Worm (Caenorhabditis elegans) whole organism, L4 larva: Measurements from ENCODE around the gene lact-5.

Source experiments
- F26F4.8 ChIP-seq: fragments of 200-800 bp; sonication (Bioruptor generic); conservative IDR thresholded peaks from 2 replicates; pipeline ENCODE4 v1.3.6; 2022; ENCODE audit warnings: missing genetic modification characterization, missing compliant biosample characterization
- F44E2.7 ChIP-seq: fragments of 200-800 bp; sonication (Bioruptor generic); IDR thresholded peaks from 2 replicates; pipeline ENCODE4 v2.1.2; 2022; ENCODE audit warnings: missing genetic modification characterization, missing compliant biosample characterization
- Y105C5A.15 ChIP-seq: fragments of 200-800 bp; sonication (Bioruptor generic); IDR thresholded peaks from 2 replicates; pipeline ENCODE4 v1.3.6; 2022; ENCODE audit warnings: missing genetic modification characterization, missing compliant biosample characterization
- dve-1 ChIP-seq: sonication (generic microtip); optimal IDR thresholded peaks from 2 replicates; lab custom pipeline; 2017; ENCODE audit warnings: antibody characterized with exemption, mild to moderate bottlenecking, missing genetic modification characterization, missing compliant biosample characterization; ENCODE audit not compliant: insufficient read depth
- fkh-10 ChIP-seq: fragments of 150-350 bp; optimal IDR thresholded peaks from 2 replicates; lab custom pipeline; 2014; ENCODE audit warnings: missing biosample characterization, missing genetic modification reagents, missing genetic modification characterization
- hif-1 ChIP-seq, 2 experiments: sonication (generic microtip); optimal IDR thresholded peaks; 2 replicates each; lab custom pipeline; 2016 to 2017; ENCODE audit warnings: missing compliant biosample characterization in 2 of 2, missing genetic modification characterization in 2 of 2, missing genetic modification reagents in 2 of 2, missing genotype in 2 of 2, mild to moderate bottlenecking in 1 of 2
- lsy-2 ChIP-seq, 2 experiments: fragments of 150-350 bp in 1 of 2; sonication (generic microtip) in 1 of 2; optimal IDR thresholded peaks; 2 replicates each; lab custom pipeline; 2014 to 2017; ENCODE audit warnings: missing biosample characterization in 2 of 2, missing genetic modification characterization in 2 of 2
- mdl-1 ChIP-seq, 2 experiments: fragments of 150-350 bp in 1 of 2; sonication (generic microtip) in 1 of 2; optimal IDR thresholded peaks; 2 replicates each; lab custom pipeline; 2014 to 2017; ENCODE audit warnings: missing biosample characterization in 2 of 2, missing genetic modification characterization in 2 of 2
- nhr-25 ChIP-seq: sonication (generic microtip); optimal IDR thresholded peaks from 2 replicates; lab custom pipeline; 2017; ENCODE audit warnings: missing genetic modification characterization, mild to moderate bottlenecking, missing compliant biosample characterization, antibody characterized with exemption, moderate library complexity, borderline replicate concordance; ENCODE audit not compliant: insufficient read depth
- nhr-48 ChIP-seq: sonication (generic microtip); optimal IDR thresholded peaks from 2 replicates; lab custom pipeline; 2016; ENCODE audit warnings: mild to moderate bottlenecking, missing genetic modification characterization, missing compliant biosample characterization

DNA sequence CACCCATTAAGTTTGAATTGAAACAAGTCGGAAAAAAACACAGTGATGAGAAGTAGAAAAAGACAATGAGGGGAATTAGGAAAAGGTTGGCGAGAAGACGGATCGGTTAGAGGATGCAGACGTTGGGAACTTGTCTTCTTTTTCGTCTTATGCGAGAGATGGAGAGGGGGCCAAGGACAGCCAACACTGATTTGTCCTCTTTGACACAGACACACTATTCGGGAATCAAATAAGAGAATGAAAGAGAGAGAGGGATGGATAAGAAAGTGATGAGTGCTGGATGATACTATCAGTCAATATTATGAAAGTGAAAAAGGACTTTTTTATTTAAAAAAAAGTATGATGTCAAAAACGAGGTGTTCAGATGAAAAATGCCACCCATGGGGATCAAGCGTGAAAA, at the start of gene lact-5:
- TF ChIP-seq dve-1 (tag; lab: Kevin White, UChicago) (no peak), F44E2.7 (GFP tag; lab: Robert Waterston, UW) (no peak), fkh-10 (GFP tag; lab: Kevin White, UChicago) (no peak), mdl-1 (tag; optimal IDR thresholded peaks at IDR 0.05; lab: Kevin White, UChicago) (no peak), F26F4.8 (GFP tag; lab: Robert Waterston, UW) (no peak), Y105C5A.15 (no peak), nhr-25 (no peak), hif-1 (tag; optimal IDR thresholded peaks at IDR 0.05; lab: Kevin White, UChicago) (no peak), nhr-48 (tag; lab: Kevin White, UChicago) (peak; percentile 46), lsy-2 (tag; optimal IDR thresholded peaks at IDR 0.05; lab: Kevin White, UChicago) (no peak)
